Fruit fly (Drosophila melanogaster) whole organism, adult: Measurements from ENCODE around the gene mld.
A peak's percentile ranks its signal among the peaks of the same experiment; 100 is the strongest.

Experiments used
- CG12768 ChIP-seq: fragments of 200-800 bp; sonication (Bioruptor generic); optimal IDR thresholded peaks from 2 replicates; lab custom pipeline; 2017; ENCODE audit warnings: missing biosample characterization, missing genetic modification characterization, mild to moderate bottlenecking, moderate library complexity, missing genetic modification reagents
- CG14711 ChIP-seq: fragments of 200-800 bp; sonication (Bioruptor generic); optimal IDR thresholded peaks from 2 replicates; lab custom pipeline; 2018; ENCODE audit warnings: missing biosample characterization, mild to moderate bottlenecking, missing genetic modification characterization, moderate library complexity
- CG5204 ChIP-seq: fragments of 200-800 bp; sonication (Bioruptor generic); optimal IDR thresholded peaks from 2 replicates; lab custom pipeline; 2016; ENCODE audit warnings: missing biosample characterization, missing genetic modification characterization
- CG7101 ChIP-seq: fragments of 200-800 bp; sonication (Bioruptor generic); optimal IDR thresholded peaks from 2 replicates; lab custom pipeline; 2018; ENCODE audit warnings: missing biosample characterization, mild to moderate bottlenecking, missing genetic modification characterization, moderate library complexity
- Crg-1 ChIP-seq: fragments of 200-800 bp; sonication (Bioruptor generic); optimal IDR thresholded peaks from 2 replicates; lab custom pipeline; 2016; ENCODE audit warnings: missing biosample characterization, missing genetic modification characterization
- Hr96 ChIP-seq: fragments of 200-800 bp; sonication (Bioruptor generic); optimal IDR thresholded peaks from 2 replicates; lab custom pipeline; 2016; ENCODE audit warnings: missing biosample characterization, missing genetic modification characterization
- Mnt ChIP-seq: fragments of 200-800 bp; sonication (Bioruptor generic); optimal IDR thresholded peaks from 2 replicates; lab custom pipeline; 2016; ENCODE audit warnings: missing biosample characterization, mild to moderate bottlenecking, missing genetic modification characterization
- bab1 ChIP-seq: fragments of 200-800 bp; sonication (Bioruptor generic); optimal IDR thresholded peaks from 3 replicates; lab custom pipeline; 2019; ENCODE audit warnings: missing biosample characterization, mild to moderate bottlenecking, missing genetic modification characterization, moderate library complexity
- cic ChIP-seq: fragments of 200-800 bp; sonication (Bioruptor generic); optimal IDR thresholded peaks from 2 replicates; lab custom pipeline; 2017; ENCODE audit warnings: missing biosample characterization, mild to moderate bottlenecking, missing genetic modification characterization, moderate library complexity
- kay ChIP-seq: fragments of 200-800 bp; sonication (Bioruptor generic); peaks from one replicate; lab custom pipeline; 2016; ENCODE audit warnings: missing biosample characterization, missing genetic modification characterization, borderline replicate concordance
- ovo ChIP-seq: fragments of 200-800 bp; sonication (Bioruptor generic); optimal IDR thresholded peaks from 2 replicates; lab custom pipeline; 2016; ENCODE audit warnings: missing biosample characterization, missing genetic modification characterization
- pad ChIP-seq: fragments of 200-800 bp; sonication (Bioruptor generic); optimal IDR thresholded peaks from 3 replicates; lab custom pipeline; 2017; ENCODE audit warnings: missing biosample characterization, missing genetic modification characterization, mild to moderate bottlenecking, moderate library complexity, missing genetic modification reagents

DNA sequence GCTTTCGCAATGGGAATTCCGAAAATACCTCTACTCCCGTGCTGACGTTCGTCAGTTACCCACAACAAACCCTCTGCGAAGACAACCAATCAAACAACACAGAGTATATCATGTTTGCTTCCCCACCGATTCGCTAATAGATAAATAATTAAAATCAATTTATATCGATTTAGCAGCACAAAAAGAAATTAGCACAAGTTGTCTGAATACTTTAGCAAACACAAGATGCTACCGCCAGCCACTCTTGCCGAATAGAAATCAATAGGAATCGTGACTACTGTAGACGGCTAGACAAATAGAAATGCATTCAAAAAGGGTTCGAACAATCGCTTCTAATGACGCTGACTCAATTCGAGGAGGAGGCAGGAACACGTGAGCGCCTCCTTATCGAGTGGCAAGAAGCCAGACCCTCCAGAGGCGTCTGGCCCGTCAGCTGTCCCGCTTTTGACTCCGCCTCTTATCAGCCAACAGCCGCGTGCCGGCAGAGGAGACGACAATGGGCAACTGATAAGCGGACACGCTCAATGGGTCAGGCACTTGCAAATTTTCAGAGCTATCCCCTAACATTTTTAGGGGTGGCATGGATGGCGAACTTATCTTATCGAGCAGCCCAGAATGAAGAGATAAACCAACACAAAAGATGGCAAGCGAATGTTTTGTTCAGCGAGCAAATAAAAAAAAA is 17.1 kb upstream of the mld start:
- TF ChIP-seq CG5204 (GFP tag; lab: Kevin White, UChicago) = no peak
- TF ChIP-seq bab1 (GFP tag; lab: Kevin White, UChicago) = no peak
- peak; percentile 86 for TF ChIP-seq cic (GFP tag; lab: Kevin White, UChicago)
- TF ChIP-seq Hr96 (GFP tag; lab: Kevin White, UChicago) = no peak
- TF ChIP-seq kay (GFP tag; lab: Kevin White, UChicago) = peak; percentile 58
- no peak for TF ChIP-seq ovo (GFP tag; lab: Kevin White, UChicago)
- TF ChIP-seq CG14711 (tag; lab: Kevin White, UChicago) = no peak
- TF ChIP-seq pad = no peak
- TF ChIP-seq Mnt (GFP tag; lab: Kevin White, UChicago) = peak; percentile 51
- peak; percentile 14 for TF ChIP-seq Crg-1 (GFP tag; lab: Kevin White, UChicago)
- TF ChIP-seq CG7101 (tag; lab: Kevin White, UChicago) = no peak
- TF ChIP-seq CG12768 (GFP tag; lab: Kevin White, UChicago) = peak; percentile 33
